Worm (Caenorhabditis elegans) whole organism, mixed stage, embryonic: ENCODE data around the gene R09B5.11.
"Not testable (repeated sequence)": the region's sequence is repeated elsewhere in the genome, so short reads cannot be mapped to it uniquely, and the experiment has no call there.

Experiments used
- ces-1 ChIP-seq: fragments of 150-350 bp; optimal IDR thresholded peaks from 2 replicates; lab custom pipeline; 2014; ENCODE audit warnings: missing biosample characterization, missing genetic modification reagents, missing genetic modification characterization
- drap-1 ChIP-seq: fragments of 200-800 bp; sonication (Bioruptor generic); optimal IDR thresholded peaks from 3 replicates; lab custom pipeline; 2018; ENCODE audit warnings: mild to moderate bottlenecking, missing genetic modification characterization, missing compliant biosample characterization
- lin-13 ChIP-seq: fragments of 150-350 bp; optimal IDR thresholded peaks from 2 replicates; lab custom pipeline; 2014; ENCODE audit warnings: missing biosample characterization, missing genetic modification characterization
- mab-5 ChIP-seq: fragments of 150-350 bp; optimal IDR thresholded peaks from 2 replicates; lab custom pipeline; 2014; ENCODE audit warnings: missing biosample characterization, missing genetic modification characterization
- nhr-12 ChIP-seq: fragments of 150-350 bp; optimal IDR thresholded peaks from 2 replicates; lab custom pipeline; 2014; ENCODE audit warnings: missing biosample characterization, missing genetic modification characterization
- nhr-237 ChIP-seq: fragments of 150-350 bp; optimal IDR thresholded peaks from 2 replicates; lab custom pipeline; 2014; ENCODE audit warnings: missing biosample characterization, missing genetic modification characterization
- pha-4 ChIP-seq: fragments of 150-350 bp; optimal IDR thresholded peaks from 2 replicates; lab custom pipeline; 2018; ENCODE audit warnings: missing biosample characterization, missing genetic modification reagents, missing genetic modification characterization
- sem-2 ChIP-seq: fragments of 200-800 bp; sonication (Bioruptor generic); optimal IDR thresholded peaks from 2 replicates; lab custom pipeline; 2018; ENCODE audit warnings: mild to moderate bottlenecking, missing genetic modification characterization, missing compliant biosample characterization

- not testable (repeated sequence) for TF ChIP-seq lin-13 (tag; lab: Kevin White, UChicago); nhr-237 (tag; lab: Kevin White, UChicago); sem-2 (GFP tag; lab: Kevin White, UChicago); mab-5 (tag; lab: Kevin White, UChicago); pha-4 (tag; lab: Kevin White, UChicago); nhr-12 (tag; lab: Kevin White, UChicago); ces-1; drap-1 (GFP tag; lab: Kevin White, UChicago)
These were observed 51.9 kb downstream of the R09B5.11 start for ce11 chrV:1490874-1491273.
